Fruit fly (Drosophila melanogaster) S2 (cell line): ENCODE data around the gene CG1910.

Experiments used
- CG8478 ChIP-seq: fragments of >200 bp; optimal IDR thresholded peaks from 2 replicates; lab custom pipeline; 2018
- CTCF ChIP-seq, 2 experiments: fragments of >200 bp; optimal IDR thresholded peaks; 2 replicates each; lab custom pipeline; 2018

CG1910 gene

dm6 chr3R:31747429-31748048, at the start of gene CG1910, which contains the start of gene nero:
CG1910 (plus strand) TSS chr3R:31747643.
nero (minus strand) TSS chr3R:31747558.
- TF ChIP-seq CTCF (optimal IDR thresholded peaks at IDR 0.05; lab: Kevin White, UChicago) (peak; percentile 18 to 40), CG8478 (no peak)

- TF ChIP-seq CTCF (optimal IDR thresholded peaks at IDR 0.05; lab: Kevin White, UChicago) (no peak), CG8478 (no peak)
These were observed 49.2 kb upstream of the CG1910 start for dm6 chr3R:31698143-31698776.

- TF ChIP-seq CG8478 (no peak), CTCF (optimal IDR thresholded peaks at IDR 0.05; lab: Kevin White, UChicago) (no peak)
These were observed 47.2 kb upstream of the CG1910 start for dm6 chr3R:31700212-31700611.

dm6 chr3R:31701934-31702333, 45.5 kb upstream of the CG1910 start:
- no peak for TF ChIP-seq CTCF (optimal IDR thresholded peaks at IDR 0.05; lab: Kevin White, UChicago)
- TF ChIP-seq CG8478 = no peak

- TF ChIP-seq CG8478 (no peak), CTCF (optimal IDR thresholded peaks at IDR 0.05; lab: Kevin White, UChicago) (no peak)
These were observed 44.1 kb upstream of the CG1910 start for dm6 chr3R:31703370-31703769.

dm6 chr3R:31704524-31705215, 42.8 kb upstream of the CG1910 start:
- TF ChIP-seq CTCF (optimal IDR thresholded peaks at IDR 0.05; lab: Kevin White, UChicago) = no peak
- TF ChIP-seq CG8478 = no peak

dm6 chr3R:31706142-31706894, 41.1 kb upstream of the CG1910 start:
- no peak for TF ChIP-seq CTCF (optimal IDR thresholded peaks at IDR 0.05; lab: Kevin White, UChicago)
- TF ChIP-seq CG8478 = no peak

dm6 chr3R:31706895-31707238, 40.6 kb upstream of the CG1910 start:
- TF ChIP-seq CTCF (optimal IDR thresholded peaks at IDR 0.05; lab: Kevin White, UChicago) (no peak), CG8478 (no peak)

- TF ChIP-seq CTCF (optimal IDR thresholded peaks at IDR 0.05; lab: Kevin White, UChicago) (no peak), CG8478 (no peak)
These were observed 39.2 kb upstream of the CG1910 start, which contains the start of gene CG42693 for dm6 chr3R:31708240-31708639. CG42693 (minus strand) TSS chr3R:31708340.

dm6 chr3R:31709142-31709541, 38.3 kb upstream of the CG1910 start:
- TF ChIP-seq CTCF (optimal IDR thresholded peaks at IDR 0.05; lab: Kevin White, UChicago) (no peak), CG8478 (no peak)

dm6 chr3R:31709769-31710168, 37.7 kb upstream of the CG1910 start:
- no peak for TF ChIP-seq CG8478
- no peak for TF ChIP-seq CTCF (optimal IDR thresholded peaks at IDR 0.05; lab: Kevin White, UChicago)

dm6 chr3R:31711270-31712029, 36.0 kb upstream of the CG1910 start:
- no peak for TF ChIP-seq CTCF (optimal IDR thresholded peaks at IDR 0.05; lab: Kevin White, UChicago)
- TF ChIP-seq CG8478 = no peak

dm6 chr3R:31712585-31712984, 34.9 kb upstream of the CG1910 start:
- no peak for TF ChIP-seq CG8478
- no peak for TF ChIP-seq CTCF (optimal IDR thresholded peaks at IDR 0.05; lab: Kevin White, UChicago)

dm6 chr3R:31713306-31714123, 33.9 kb upstream of the CG1910 start, which contains the start of gene ttk:
ttk (plus strand) TSS chr3R:31713867.
- no peak for TF ChIP-seq CG8478
- TF ChIP-seq CTCF (optimal IDR thresholded peaks at IDR 0.05; lab: Kevin White, UChicago) = no peak
